Fruit fly (Drosophila melanogaster) whole organism, embryonic: ENCODE measurements around the gene GstD11.

ENCODE experiments used
- CG1602 ChIP-seq: fragments of 200-800 bp; sonication (Bioruptor generic); optimal IDR thresholded peaks from 3 replicates; lab custom pipeline; 2016; ENCODE audit warnings: missing biosample characterization, missing genetic modification characterization
- fd64A ChIP-seq: fragments of 200-800 bp; sonication (Bioruptor generic); optimal IDR thresholded peaks from 3 replicates; lab custom pipeline; 2018; ENCODE audit warnings: missing biosample characterization, mild to moderate bottlenecking, missing genetic modification characterization

DNA sequence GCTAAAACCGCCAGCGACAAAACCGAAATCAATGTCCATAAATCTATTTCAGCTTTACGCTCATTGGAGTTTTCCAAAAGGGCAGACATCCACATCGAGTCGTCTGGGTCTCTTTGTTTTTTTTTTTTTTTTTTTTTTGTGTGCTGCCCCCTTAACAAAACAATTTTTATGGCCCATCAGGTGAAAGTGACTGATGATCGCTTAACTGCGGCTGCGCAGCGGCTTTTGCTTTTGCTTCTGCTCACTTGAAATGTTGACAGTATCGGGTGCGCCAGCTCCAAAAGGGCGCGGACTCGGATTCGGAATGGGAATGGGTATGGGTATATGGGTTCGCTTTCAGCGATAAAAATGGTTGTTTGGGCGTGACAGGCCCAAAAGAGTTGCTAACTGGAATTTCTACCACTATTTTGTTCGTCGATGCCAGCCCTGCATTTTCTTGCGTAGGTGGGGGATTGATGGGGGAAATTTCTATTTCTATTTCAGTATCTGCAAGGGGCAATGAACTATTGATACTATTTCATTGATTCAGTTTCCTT lies 21.1 kb upstream of the GstD11 start:
- TF ChIP-seq fd64A (GFP tag; lab: Kevin White, UChicago) (no peak), CG1602 (GFP tag; lab: Kevin White, UChicago) (no peak)
